Fruit fly (Drosophila melanogaster): Measurements from ENCODE around the gene Btk.
A peak's percentile ranks its signal among the peaks of the same experiment; 100 is the strongest.

Btk gene

DNA sequence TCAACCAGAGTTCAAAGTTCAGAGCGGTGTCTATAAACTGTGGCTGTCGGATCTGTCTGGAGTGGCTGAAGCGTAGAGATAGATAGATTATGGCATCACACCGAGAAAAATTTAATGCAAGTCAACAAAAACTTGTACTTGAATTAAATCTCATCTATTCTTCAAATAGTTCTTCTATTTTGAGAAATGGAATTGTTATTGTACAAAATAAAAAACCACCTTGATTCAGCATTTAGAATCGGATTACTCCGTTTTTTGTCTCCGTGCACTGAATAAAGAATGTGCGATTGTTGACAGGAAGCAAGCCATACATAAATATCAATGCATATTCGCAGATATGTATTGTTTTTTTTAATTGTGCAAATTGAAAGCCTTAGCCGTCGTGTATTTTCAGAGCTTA is 71.3 kb downstream of the Btk start (continued):
- TF ChIP-seq CG4707 (GFP tag; optimal IDR thresholded peaks at IDR 0.05): no peak
- peak; percentile 46; the same call in 1 of the 2 replicates for TF ChIP-seq CG32532 (GFP tag; IDR thresholded peaks at IDR 0.05)
- no peak for TF ChIP-seq CG32772 (GFP tag; IDR thresholded peaks at IDR 0.05)
- TF ChIP-seq Lpt (GFP tag; optimal IDR thresholded peaks at IDR 0.05): no peak
- TF ChIP-seq en (GFP tag; optimal IDR thresholded peaks at IDR 0.05): no peak
- peak; percentile 21 for TF ChIP-seq zfh2 (GFP tag; optimal IDR thresholded peaks at IDR 0.05)
- no peak for TF ChIP-seq NfI (GFP tag; optimal IDR thresholded peaks at IDR 0.05)
- TF ChIP-seq Rfx (GFP tag; IDR thresholded peaks at IDR 0.05): peak; percentile 53
- TF ChIP-seq CG3726 (GFP tag; IDR thresholded peaks at IDR 0.05): 0 out of 3 replicates have a peak, but pooled peaks have one; percentile 54
- peak; percentile 26; the same call in 2 of the 3 replicates for TF ChIP-seq B-H1 (GFP tag; IDR thresholded peaks at IDR 0.05)
- TF ChIP-seq Fer1 (GFP tag; optimal IDR thresholded peaks at IDR 0.05): no peak
- TF ChIP-seq CG1832 (GFP tag; optimal IDR thresholded peaks at IDR 0.05): no peak

- no peak for TF ChIP-seq CG10431 (GFP tag; optimal IDR thresholded peaks at IDR 0.05)
- TF ChIP-seq Med (GFP tag): peak; percentile 69
- TF ChIP-seq Nf-YA (GFP tag; IDR thresholded peaks at IDR 0.05): 0 out of 2 replicates have a peak, but pooled peaks have one; percentile 15
- peak; percentile 81 for TF ChIP-seq Drgx (GFP tag; IDR thresholded peaks at IDR 0.05)
- TF ChIP-seq danr (GFP tag; IDR thresholded peaks at IDR 0.05): no peak
- no peak for TF ChIP-seq CG14667 (GFP tag; IDR thresholded peaks at IDR 0.05)
- TF ChIP-seq CG8944 (GFP tag; optimal IDR thresholded peaks at IDR 0.05): no peak
- no peak for TF ChIP-seq CG31441 (GFP tag; IDR thresholded peaks at IDR 0.05)
- no peak for TF ChIP-seq Xrp1 (GFP tag; IDR thresholded peaks at IDR 0.05)
- peak; percentile 5; the same call in 1 of the 3 replicates for TF ChIP-seq dysf (GFP tag; IDR thresholded peaks at IDR 0.05)
- TF ChIP-seq Rfx (GFP tag; IDR thresholded peaks at IDR 0.05): 0 out of 2 replicates have a peak, but pooled peaks have one; percentile 6
- no peak for TF ChIP-seq CG17802 (tag; optimal IDR thresholded peaks at IDR 0.05)
- TF ChIP-seq Kr (GFP tag; optimal IDR thresholded peaks at IDR 0.05): no peak
- TF ChIP-seq bab2 (GFP tag; optimal IDR thresholded peaks at IDR 0.05): peak; percentile 50
- TF ChIP-seq Gug (GFP tag; IDR thresholded peaks at IDR 0.05): no peak
- peak in 1 of 2 experiments; percentile 37 for TF ChIP-seq bsh (GFP tag; optimal IDR thresholded peaks at IDR 0.05)
- TF ChIP-seq sens (GFP tag): peak; percentile 47
- TF ChIP-seq CG32532 (GFP tag; IDR thresholded peaks at IDR 0.05): peak; percentile 26; the same call in 1 of the 2 replicates
- no peak for TF ChIP-seq Mes4 (GFP tag; optimal IDR thresholded peaks at IDR 0.05)
- TF ChIP-seq al (GFP tag; IDR thresholded peaks at IDR 0.05): 0 out of 2 replicates have a peak, but pooled peaks have one; percentile 16
- TF ChIP-seq fd64A (GFP tag; optimal IDR thresholded peaks at IDR 0.05): peak; percentile 7
- TF ChIP-seq CG2889 (GFP tag; IDR thresholded peaks at IDR 0.05): no peak
- TF ChIP-seq zfh1 (GFP tag; IDR thresholded peaks at IDR 0.05): peak; percentile 51; the same call in 2 of the 3 replicates
- 0 out of 3 replicates have a peak, but pooled peaks have one; percentile 15 for TF ChIP-seq CG34422 (GFP tag; IDR thresholded peaks at IDR 0.05)
- 0 out of 3 replicates have a peak, but pooled peaks have one; percentile 25 for TF ChIP-seq ci (GFP tag; IDR thresholded peaks at IDR 0.05)
- TF ChIP-seq CG1647 (GFP tag; optimal IDR thresholded peaks at IDR 0.05): no peak
- no peak for TF ChIP-seq CG11456 (GFP tag; IDR thresholded peaks at IDR 0.05)
- TF ChIP-seq MBD-R2 (GFP tag; IDR thresholded peaks at IDR 0.05): no peak
- TF ChIP-seq Awh (GFP tag; IDR thresholded peaks at IDR 0.05): 0 out of 2 replicates have a peak, but pooled peaks have one; percentile 23
- TF ChIP-seq slbo (GFP tag; IDR thresholded peaks at IDR 0.05): peak; percentile 46
- TF ChIP-seq sr (GFP tag; IDR thresholded peaks at IDR 0.05): no peak
Measured at dm6 chr2L:8229134-8229533, 71.7 kb downstream of the Btk start.

All from whole organism, embryonic.